Worm (Caenorhabditis elegans): ENCODE measurements around the gene ZC412.3.

ZC412.3 gene

ce11 chrV:14871365-14871764 is at the start of gene ZC412.3:
ZC412.3 (minus strand) TSS chrV:14871547.
- TF ChIP-seq tbx-11 (GFP tag; IDR thresholded peaks at IDR 0.05) (no peak), hnd-1 (tag; optimal IDR thresholded peaks at IDR 0.05) (no peak), tra-4 (tag; optimal IDR thresholded peaks at IDR 0.05) (no peak), ceh-13 (GFP tag; optimal IDR thresholded peaks at IDR 0.05) (no peak), B0310.2 (tag; optimal IDR thresholded peaks at IDR 0.05) (no peak), ets-7 (tag; optimal IDR thresholded peaks at IDR 0.05) (no peak), sea-1 (GFP tag; conservative IDR thresholded peaks at IDR 0.05) (no peak), ama-1 (optimal IDR thresholded peaks at IDR 0.05) (no peak), hmbx-1 (tag; optimal IDR thresholded peaks at IDR 0.05) (no peak), scrt-1 (GFP tag; IDR thresholded peaks at IDR 0.05) (no peak), tbx-37 (GFP tag; conservative IDR thresholded peaks at IDR 0.05) (no peak)

ce11 chrV:14915599-14915998 is 44.3 kb upstream of the ZC412.3 start, which contains the start of gene H12D21.11:
H12D21.11 (plus strand) TSS chrV:14915899.
- TF ChIP-seq F13C5.2 (tag; optimal IDR thresholded peaks at IDR 0.05) (no peak), scrt-1 (GFP tag; IDR thresholded peaks at IDR 0.05) (no peak), tbx-37 (GFP tag; conservative IDR thresholded peaks at IDR 0.05) (no peak), hmg-4 (GFP tag; optimal IDR thresholded peaks at IDR 0.05) (no peak), sea-1 (GFP tag; conservative IDR thresholded peaks at IDR 0.05) (no peak), tbx-11 (GFP tag; IDR thresholded peaks at IDR 0.05) (no peak), ama-1 (optimal IDR thresholded peaks at IDR 0.05) (no peak), ets-7 (tag; optimal IDR thresholded peaks at IDR 0.05) (no peak), hmbx-1 (tag; optimal IDR thresholded peaks at IDR 0.05) (no peak), pes-1 (GFP tag; IDR thresholded peaks at IDR 0.05) (no peak), hnd-1 (tag; optimal IDR thresholded peaks at IDR 0.05) (no peak), ceh-36 (tag; optimal IDR thresholded peaks at IDR 0.05) (no peak), flt-1 (GFP tag; IDR thresholded peaks at IDR 0.05) (no peak)

DNA sequence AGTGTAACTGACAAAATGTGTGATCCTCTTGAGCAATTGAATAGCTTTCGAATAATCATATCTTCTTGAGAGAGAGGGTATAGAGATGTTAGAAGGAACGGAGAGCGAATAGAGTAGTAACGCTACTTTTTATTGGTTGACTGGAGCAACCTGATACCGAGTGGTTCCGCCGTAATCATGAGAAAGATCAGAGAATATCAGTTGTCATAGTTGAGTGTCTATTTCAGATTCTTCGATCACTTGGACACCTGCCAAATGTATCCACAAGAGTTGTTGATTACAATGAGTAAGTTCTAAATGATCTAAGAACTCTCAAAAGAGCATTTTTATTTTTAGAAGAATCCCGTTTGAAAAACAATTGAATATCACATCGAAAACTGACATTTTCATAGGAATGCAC is 39.4 kb upstream of the ZC412.3 start:
- no peak for TF ChIP-seq scrt-1 (GFP tag; IDR thresholded peaks at IDR 0.05)
- no peak for TF ChIP-seq sea-1 (GFP tag; conservative IDR thresholded peaks at IDR 0.05)
- no peak for TF ChIP-seq ama-1 (optimal IDR thresholded peaks at IDR 0.05)

DNA sequence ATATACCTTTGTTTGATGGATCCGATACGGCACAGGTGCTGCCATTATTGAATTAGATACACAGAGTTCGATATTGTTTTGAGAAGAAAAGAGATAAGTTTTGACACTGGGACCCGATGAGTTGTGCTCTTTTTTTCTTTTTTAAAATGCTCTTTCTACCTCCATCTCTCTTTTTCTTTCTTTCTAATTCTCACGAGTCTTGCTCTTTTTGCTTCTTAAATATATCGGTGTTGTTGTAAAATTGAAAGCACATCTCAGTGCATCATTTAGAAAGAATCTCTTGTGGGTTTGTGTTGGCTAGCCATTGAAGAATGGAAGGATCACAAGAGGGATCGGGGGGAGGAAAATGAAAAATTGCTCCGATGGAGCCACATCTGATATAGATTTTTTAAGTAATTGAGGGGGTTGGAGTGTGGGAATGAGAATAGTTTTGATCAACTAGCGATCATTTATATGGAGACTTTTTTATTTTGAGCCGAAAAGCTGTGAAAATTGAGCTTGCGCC is 38.0 kb upstream of the ZC412.3 start, which contains the start of gene H12D21.9:
H12D21.9 (minus strand) TSS at position 148 of the 505 bp plus-strand sequence.
- TF ChIP-seq B0310.2 (tag; optimal IDR thresholded peaks at IDR 0.05): no peak
- no peak for TF ChIP-seq ets-7 (tag; optimal IDR thresholded peaks at IDR 0.05)
- no peak for TF ChIP-seq F13C5.2 (tag; optimal IDR thresholded peaks at IDR 0.05)
- TF ChIP-seq ama-1 (optimal IDR thresholded peaks at IDR 0.05): no peak
- TF ChIP-seq hmbx-1 (tag; optimal IDR thresholded peaks at IDR 0.05): no peak
- TF ChIP-seq ceh-13 (GFP tag; optimal IDR thresholded peaks at IDR 0.05): no peak
- no peak for TF ChIP-seq tra-4 (tag; optimal IDR thresholded peaks at IDR 0.05)
- no peak for TF ChIP-seq sea-1 (GFP tag; conservative IDR thresholded peaks at IDR 0.05)
- TF ChIP-seq aly-1 (tag; optimal IDR thresholded peaks at IDR 0.05): no peak
- no peak for TF ChIP-seq hmg-4 (GFP tag; optimal IDR thresholded peaks at IDR 0.05)
- TF ChIP-seq ceh-36 (tag; optimal IDR thresholded peaks at IDR 0.05): no peak
- TF ChIP-seq pes-1 (GFP tag; IDR thresholded peaks at IDR 0.05): no peak
- TF ChIP-seq tbx-11 (GFP tag; IDR thresholded peaks at IDR 0.05): no peak
- TF ChIP-seq scrt-1 (GFP tag; IDR thresholded peaks at IDR 0.05): no peak
- no peak for TF ChIP-seq hnd-1 (tag; optimal IDR thresholded peaks at IDR 0.05)

ce11 chrV:14907445-14907844 is 36.1 kb upstream of the ZC412.3 start:
- TF ChIP-seq ets-7 (tag; optimal IDR thresholded peaks at IDR 0.05) (no peak), flt-1 (GFP tag; IDR thresholded peaks at IDR 0.05) (no peak), F13C5.2 (tag; optimal IDR thresholded peaks at IDR 0.05) (no peak), aly-1 (tag; optimal IDR thresholded peaks at IDR 0.05) (no peak), hmbx-1 (tag; optimal IDR thresholded peaks at IDR 0.05) (no peak), scrt-1 (GFP tag; IDR thresholded peaks at IDR 0.05) (no peak), tbx-11 (GFP tag; IDR thresholded peaks at IDR 0.05) (no peak), hnd-1 (tag; optimal IDR thresholded peaks at IDR 0.05) (no peak), tra-4 (tag; optimal IDR thresholded peaks at IDR 0.05) (no peak), tbx-37 (GFP tag; conservative IDR thresholded peaks at IDR 0.05) (no peak), ceh-36 (tag; optimal IDR thresholded peaks at IDR 0.05) (no peak), pes-1 (GFP tag; IDR thresholded peaks at IDR 0.05) (no peak), ceh-13 (GFP tag; optimal IDR thresholded peaks at IDR 0.05) (no peak), sea-1 (GFP tag; conservative IDR thresholded peaks at IDR 0.05) (no peak), B0310.2 (tag; optimal IDR thresholded peaks at IDR 0.05) (no peak)

ce11 chrV:14900905-14901304 is 29.6 kb upstream of the ZC412.3 start:
- TF ChIP-seq B0310.2 (tag; optimal IDR thresholded peaks at IDR 0.05) (no peak), sea-1 (GFP tag; conservative IDR thresholded peaks at IDR 0.05) (no peak), ceh-13 (GFP tag; optimal IDR thresholded peaks at IDR 0.05) (no peak), tra-4 (tag; optimal IDR thresholded peaks at IDR 0.05) (no peak), tbx-11 (GFP tag; IDR thresholded peaks at IDR 0.05) (no peak), pes-1 (GFP tag; IDR thresholded peaks at IDR 0.05) (no peak), hmbx-1 (tag; optimal IDR thresholded peaks at IDR 0.05) (no peak), hmg-4 (GFP tag; optimal IDR thresholded peaks at IDR 0.05) (no peak), ama-1 (optimal IDR thresholded peaks at IDR 0.05) (no peak), scrt-1 (GFP tag; IDR thresholded peaks at IDR 0.05) (no peak), hnd-1 (tag; optimal IDR thresholded peaks at IDR 0.05) (no peak), aly-1 (tag; optimal IDR thresholded peaks at IDR 0.05) (no peak), tbx-37 (GFP tag; conservative IDR thresholded peaks at IDR 0.05) (no peak), ets-7 (tag; optimal IDR thresholded peaks at IDR 0.05) (no peak), ceh-36 (tag; optimal IDR thresholded peaks at IDR 0.05) (no peak), flt-1 (GFP tag; IDR thresholded peaks at IDR 0.05) (no peak), F13C5.2 (tag; optimal IDR thresholded peaks at IDR 0.05) (no peak)

- TF ChIP-seq flt-1 (GFP tag; IDR thresholded peaks at IDR 0.05): no peak
- no peak for TF ChIP-seq aly-1 (tag; optimal IDR thresholded peaks at IDR 0.05)
- no peak for TF ChIP-seq F13C5.2 (tag; optimal IDR thresholded peaks at IDR 0.05)
- no peak for TF ChIP-seq ceh-36 (tag; optimal IDR thresholded peaks at IDR 0.05)
- TF ChIP-seq ceh-13 (GFP tag; optimal IDR thresholded peaks at IDR 0.05): no peak
- no peak for TF ChIP-seq pes-1 (GFP tag; IDR thresholded peaks at IDR 0.05)
- no peak for TF ChIP-seq ama-1 (optimal IDR thresholded peaks at IDR 0.05)
- no peak for TF ChIP-seq hmbx-1 (tag; optimal IDR thresholded peaks at IDR 0.05)
- TF ChIP-seq B0310.2 (tag; optimal IDR thresholded peaks at IDR 0.05): no peak
- TF ChIP-seq hnd-1 (tag; optimal IDR thresholded peaks at IDR 0.05): no peak
- TF ChIP-seq tbx-37 (GFP tag; conservative IDR thresholded peaks at IDR 0.05): no peak
- TF ChIP-seq tbx-11 (GFP tag; IDR thresholded peaks at IDR 0.05): no peak
- no peak for TF ChIP-seq ets-7 (tag; optimal IDR thresholded peaks at IDR 0.05)
- no peak for TF ChIP-seq scrt-1 (GFP tag; IDR thresholded peaks at IDR 0.05)
- TF ChIP-seq sea-1 (GFP tag; conservative IDR thresholded peaks at IDR 0.05): no peak
- no peak for TF ChIP-seq tra-4 (tag; optimal IDR thresholded peaks at IDR 0.05)
These were observed 28.2 kb upstream of the ZC412.3 start, which contains the start of gene H12D21.10 for ce11 chrV:14899545-14899944. H12D21.10 (plus strand) TSS chrV:14899804.
